Worm (Caenorhabditis elegans) whole organism, late embryonic: Measurements from ENCODE around the gene vap-1.

Experiments used
- dve-1 ChIP-seq: sonication (generic microtip); optimal IDR thresholded peaks from 2 replicates; lab custom pipeline; 2017; ENCODE audit warnings: antibody characterized with exemption, mild to moderate bottlenecking, missing genetic modification characterization, missing compliant biosample characterization
- npax-4 ChIP-seq: sonication (generic microtip); optimal IDR thresholded peaks from 2 replicates; lab custom pipeline; 2016; ENCODE audit warnings: missing genetic modification characterization, missing compliant biosample characterization
- pag-3 ChIP-seq: sonication (generic microtip); optimal IDR thresholded peaks from 2 replicates; lab custom pipeline; 2016; ENCODE audit warnings: missing compliant biosample characterization, missing genetic modification characterization, borderline replicate concordance
- pax-1 ChIP-seq: fragments of 150-350 bp; optimal IDR thresholded peaks from 2 replicates; lab custom pipeline; 2014; ENCODE audit warnings: missing biosample characterization, missing genetic modification characterization
- unc-42 ChIP-seq: sonication (generic microtip); optimal IDR thresholded peaks from 2 replicates; lab custom pipeline; 2016; ENCODE audit warnings: missing genotype, missing genetic modification characterization, missing compliant biosample characterization

ce11 chrX:17385102-17385501 lies 11.3 kb downstream of the vap-1 start:
- TF ChIP-seq unc-42 (tag; lab: Kevin White, UChicago) (no peak), pag-3 (tag; lab: Kevin White, UChicago) (no peak), npax-4 (tag; lab: Kevin White, UChicago) (no peak), dve-1 (tag; lab: Kevin White, UChicago) (no peak), pax-1 (tag; lab: Kevin White, UChicago) (no peak)
